Fruit fly (Drosophila melanogaster) whole organism, adult: ENCODE measurements around the gene CG12984.

Experiments used
- CG11617 ChIP-seq: fragments of 200-800 bp; sonication (Bioruptor generic); optimal IDR thresholded peaks from 2 replicates; lab custom pipeline; 2017; ENCODE audit warnings: mild to moderate bottlenecking, missing biosample characterization, missing genetic modification reagents, missing genetic modification characterization
- CG12768 ChIP-seq: fragments of 200-800 bp; sonication (Bioruptor generic); optimal IDR thresholded peaks from 2 replicates; lab custom pipeline; 2017; ENCODE audit warnings: missing biosample characterization, missing genetic modification characterization, mild to moderate bottlenecking, moderate library complexity, missing genetic modification reagents
- CG14711 ChIP-seq: fragments of 200-800 bp; sonication (Bioruptor generic); optimal IDR thresholded peaks from 2 replicates; lab custom pipeline; 2018; ENCODE audit warnings: missing biosample characterization, mild to moderate bottlenecking, missing genetic modification characterization, moderate library complexity
- CG1620 ChIP-seq: fragments of 200-800 bp; sonication (Bioruptor generic); optimal IDR thresholded peaks from 2 replicates; lab custom pipeline; 2016; ENCODE audit warnings: missing biosample characterization, missing genetic modification characterization
- CG33017 ChIP-seq: fragments of 200-800 bp; sonication (Bioruptor generic); optimal IDR thresholded peaks from 2 replicates; lab custom pipeline; 2018; ENCODE audit warnings: missing biosample characterization, mild to moderate bottlenecking, missing genetic modification characterization, moderate library complexity
- CG5204 ChIP-seq: fragments of 200-800 bp; sonication (Bioruptor generic); optimal IDR thresholded peaks from 2 replicates; lab custom pipeline; 2016; ENCODE audit warnings: missing biosample characterization, missing genetic modification characterization
- CG7045 ChIP-seq: fragments of 200-800 bp; sonication (Bioruptor generic); optimal IDR thresholded peaks from 2 replicates; lab custom pipeline; 2017; ENCODE audit warnings: missing biosample characterization, mild to moderate bottlenecking, missing genetic modification characterization
- CG7101 ChIP-seq: fragments of 200-800 bp; sonication (Bioruptor generic); optimal IDR thresholded peaks from 2 replicates; lab custom pipeline; 2018; ENCODE audit warnings: missing biosample characterization, mild to moderate bottlenecking, missing genetic modification characterization, moderate library complexity
- Clk ChIP-seq: fragments of 200-800 bp; sonication (Bioruptor generic); optimal IDR thresholded peaks from 2 replicates; lab custom pipeline; 2017; ENCODE audit warnings: missing biosample characterization, missing genetic modification characterization
- Crg-1 ChIP-seq: fragments of 200-800 bp; sonication (Bioruptor generic); optimal IDR thresholded peaks from 2 replicates; lab custom pipeline; 2016; ENCODE audit warnings: missing biosample characterization, missing genetic modification characterization
- Hr96 ChIP-seq: fragments of 200-800 bp; sonication (Bioruptor generic); optimal IDR thresholded peaks from 2 replicates; lab custom pipeline; 2016; ENCODE audit warnings: missing biosample characterization, missing genetic modification characterization
- Mnt ChIP-seq: fragments of 200-800 bp; sonication (Bioruptor generic); optimal IDR thresholded peaks from 2 replicates; lab custom pipeline; 2016; ENCODE audit warnings: missing biosample characterization, mild to moderate bottlenecking, missing genetic modification characterization
- bab1 ChIP-seq: fragments of 200-800 bp; sonication (Bioruptor generic); optimal IDR thresholded peaks from 3 replicates; lab custom pipeline; 2019; ENCODE audit warnings: missing biosample characterization, mild to moderate bottlenecking, missing genetic modification characterization, moderate library complexity
- cic ChIP-seq: fragments of 200-800 bp; sonication (Bioruptor generic); optimal IDR thresholded peaks from 2 replicates; lab custom pipeline; 2017; ENCODE audit warnings: missing biosample characterization, mild to moderate bottlenecking, missing genetic modification characterization, moderate library complexity
- cnc ChIP-seq, 2 experiments: fragments of >200 bp; optimal IDR thresholded peaks; 2 replicates each; lab custom pipeline; 2017
- kay ChIP-seq: fragments of 200-800 bp; sonication (Bioruptor generic); peaks from one replicate; lab custom pipeline; 2016; ENCODE audit warnings: missing biosample characterization, missing genetic modification characterization, borderline replicate concordance
- ovo ChIP-seq: fragments of 200-800 bp; sonication (Bioruptor generic); optimal IDR thresholded peaks from 2 replicates; lab custom pipeline; 2016; ENCODE audit warnings: missing biosample characterization, missing genetic modification characterization
- pad ChIP-seq: fragments of 200-800 bp; sonication (Bioruptor generic); optimal IDR thresholded peaks from 3 replicates; lab custom pipeline; 2017; ENCODE audit warnings: missing biosample characterization, missing genetic modification characterization, mild to moderate bottlenecking, moderate library complexity, missing genetic modification reagents
- tj ChIP-seq: fragments of 200-800 bp; sonication (Bioruptor generic); optimal IDR thresholded peaks from 3 replicates; lab custom pipeline; 2017; ENCODE audit warnings: missing biosample characterization, mild to moderate bottlenecking, missing genetic modification characterization, moderate library complexity
- toe ChIP-seq: fragments of 200-800 bp; sonication (Bioruptor generic); optimal IDR thresholded peaks from 2 replicates; lab custom pipeline; 2016; ENCODE audit warnings: missing biosample characterization, missing genetic modification characterization

The CG12984 gene

dm6 chr3L:20949371-20950135 is 41.9 kb upstream of the CG12984 start, which contains the start of gene fng:
Gene fng (minus strand): TSS chr3L:20949512.
- TF ChIP-seq CG5204 (GFP tag; lab: Kevin White, UChicago) (no peak), Hr96 (GFP tag; lab: Kevin White, UChicago) (no peak), CG11617 (GFP tag; lab: Kevin White, UChicago) (no peak), Clk (GFP tag; lab: Kevin White, UChicago) (no peak), Mnt (GFP tag; lab: Kevin White, UChicago) (peak; percentile 14), CG7101 (tag; lab: Kevin White, UChicago) (no peak), pad (GFP tag; lab: Kevin White, UChicago) (no peak), cic (no peak), CG1620 (no peak), bab1 (GFP tag; lab: Kevin White, UChicago) (peak; percentile 5), CG7045 (no peak), tj (GFP tag; lab: Kevin White, UChicago) (peak; percentile 5), ovo (GFP tag; lab: Kevin White, UChicago) (no peak), kay (GFP tag; lab: Kevin White, UChicago) (no peak), toe (GFP tag; lab: Kevin White, UChicago) (no peak), CG12768 (no peak)

dm6 chr3L:20950136-20950499 is 41.4 kb upstream of the CG12984 start:
- TF ChIP-seq toe (GFP tag; lab: Kevin White, UChicago): peak; percentile 53
- no peak for TF ChIP-seq CG1620
- peak; percentile 1 for TF ChIP-seq Clk (GFP tag; lab: Kevin White, UChicago)
- peak; percentile 36 for TF ChIP-seq CG12768
- TF ChIP-seq cic: no peak
- peak; percentile 8 for TF ChIP-seq bab1 (GFP tag; lab: Kevin White, UChicago)
- no peak for TF ChIP-seq tj (GFP tag; lab: Kevin White, UChicago)
- TF ChIP-seq cnc (optimal IDR thresholded peaks at IDR 0.05; lab: Kevin White, UChicago): no peak
- peak; percentile 58 for TF ChIP-seq CG33017 (tag; lab: Kevin White, UChicago)
- no peak for TF ChIP-seq Crg-1 (GFP tag; lab: Kevin White, UChicago)
- peak; percentile 61 for TF ChIP-seq CG14711 (tag; lab: Kevin White, UChicago)
- TF ChIP-seq ovo (GFP tag; lab: Kevin White, UChicago): no peak
- TF ChIP-seq CG7101 (tag; lab: Kevin White, UChicago): peak; percentile 81
- TF ChIP-seq Hr96 (GFP tag; lab: Kevin White, UChicago): peak; percentile 65
- TF ChIP-seq kay (GFP tag; lab: Kevin White, UChicago): peak; percentile 52
- peak; percentile 65 for TF ChIP-seq CG7045
- TF ChIP-seq CG5204 (GFP tag; lab: Kevin White, UChicago): peak; percentile 59
- peak; percentile 46 for TF ChIP-seq CG11617 (GFP tag; lab: Kevin White, UChicago)
- TF ChIP-seq Mnt (GFP tag; lab: Kevin White, UChicago): peak; percentile 28
- peak; percentile 38 for TF ChIP-seq pad (GFP tag; lab: Kevin White, UChicago)

- TF ChIP-seq Crg-1 (GFP tag; lab: Kevin White, UChicago) (no peak), CG1620 (no peak), tj (GFP tag; lab: Kevin White, UChicago) (peak; percentile 91)
Observed at dm6 chr3L:20950520-20951135, 40.8 kb upstream of the CG12984 start.

- TF ChIP-seq CG11617 (GFP tag; lab: Kevin White, UChicago): no peak
- TF ChIP-seq Mnt (GFP tag; lab: Kevin White, UChicago): no peak
- TF ChIP-seq CG1620: no peak
- TF ChIP-seq CG33017 (tag; lab: Kevin White, UChicago): no peak
- no peak for TF ChIP-seq Hr96 (GFP tag; lab: Kevin White, UChicago)
- TF ChIP-seq CG5204 (GFP tag; lab: Kevin White, UChicago): no peak
Observed at dm6 chr3L:20951477-20952120, 39.9 kb upstream of the CG12984 start.

dm6 chr3L:20952121-20952487 is 39.4 kb upstream of the CG12984 start:
- no peak for TF ChIP-seq Crg-1 (GFP tag; lab: Kevin White, UChicago)
- TF ChIP-seq cnc (optimal IDR thresholded peaks at IDR 0.05; lab: Kevin White, UChicago): no peak
- no peak for TF ChIP-seq kay (GFP tag; lab: Kevin White, UChicago)
- TF ChIP-seq CG7045: no peak
